Worm (Caenorhabditis elegans): ENCODE results near the gene W06G6.2.
"Not testable (repeated sequence)": the region's sequence is repeated elsewhere in the genome, so short reads cannot be mapped to it uniquely, and the experiment has no call there.

W06G6.2 gene

DNA sequence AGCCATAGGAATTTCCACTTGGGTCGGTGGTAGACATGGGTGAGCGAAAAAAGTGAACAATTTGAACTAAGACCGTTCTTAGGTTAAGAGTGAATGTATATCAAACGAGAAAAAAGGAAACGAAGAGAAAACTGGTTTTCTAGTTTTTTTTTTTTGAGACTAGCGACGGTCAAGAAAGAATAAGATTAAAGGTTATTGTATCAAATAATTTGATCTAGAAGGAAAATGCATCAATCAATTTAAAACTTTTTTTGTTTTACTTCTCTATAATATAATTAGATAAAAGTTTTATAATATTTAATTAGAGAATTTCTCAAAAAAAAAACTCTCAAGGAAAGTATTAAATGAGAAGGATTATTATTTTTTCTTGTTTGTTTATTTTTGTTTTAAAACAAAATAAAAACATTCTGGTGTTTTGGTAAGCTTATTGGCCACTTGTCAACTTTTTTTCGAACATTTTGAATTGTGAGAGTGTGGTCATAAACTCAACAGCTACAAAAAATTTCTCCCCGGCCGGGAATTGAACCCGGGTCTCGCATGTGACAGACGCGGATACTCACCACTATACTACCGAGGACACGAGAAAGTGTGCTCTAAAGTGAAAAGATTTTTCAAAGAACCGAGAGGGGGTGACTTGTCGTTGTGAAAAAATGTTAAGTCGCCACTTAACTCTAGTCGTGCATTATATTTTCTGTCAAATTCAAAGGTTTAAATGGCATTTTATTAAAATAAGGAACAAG lies 16.3 kb downstream of the W06G6.2 start, which contains the start of gene W06G6.17:
W06G6.17 (minus strand) TSS at position 51 of the 740 bp plus-strand sequence.
- no peak for TF ChIP-seq unc-62 (GFP tag; optimal IDR thresholded peaks at IDR 0.05)

DNA sequence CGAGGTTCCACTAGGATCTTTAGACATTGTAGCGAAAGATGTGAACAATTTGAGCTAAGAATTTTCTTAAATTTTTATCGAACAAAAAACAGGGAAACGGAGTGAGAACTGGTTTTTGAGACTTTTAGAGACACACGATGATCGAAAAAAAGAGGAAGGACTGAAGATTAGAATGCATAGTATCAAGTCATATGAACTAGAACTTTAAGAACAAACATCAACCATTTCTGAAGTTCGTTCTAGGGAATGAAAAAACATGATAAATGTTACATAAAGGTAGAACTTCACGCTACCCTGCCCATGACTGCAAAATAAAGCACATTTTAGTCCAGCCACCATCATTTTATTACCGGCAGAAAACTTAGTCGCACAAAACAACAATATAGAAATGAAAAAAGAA lies 17.3 kb downstream of the W06G6.2 start, which contains the start of gene W06G6.9:
W06G6.9 (minus strand) TSS at position 101 of the 400 bp plus-strand sequence.
- no peak for TF ChIP-seq unc-62 (GFP tag; optimal IDR thresholded peaks at IDR 0.05)

DNA sequence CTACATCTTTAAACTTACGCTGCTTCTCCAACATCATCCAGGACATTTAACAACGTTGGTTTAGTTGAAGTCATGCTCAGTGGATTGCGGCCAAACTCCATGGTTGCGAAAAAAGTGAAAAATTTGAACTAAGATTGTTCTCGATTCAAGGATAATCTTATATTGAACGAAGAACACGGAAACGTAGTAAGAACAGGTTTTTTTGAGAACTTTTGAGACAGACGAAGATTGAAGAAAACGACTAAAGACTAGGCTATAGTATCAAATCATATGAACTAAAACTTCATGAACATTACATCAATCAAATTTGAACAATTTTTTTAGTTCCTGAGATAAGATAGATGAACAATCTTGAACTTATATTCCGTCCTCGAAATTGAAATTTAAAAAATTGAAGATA lies 18.0 kb downstream of the W06G6.2 start, which contains the start of gene W06G6.10:
W06G6.10 (minus strand) TSS at position 101 of the 400 bp plus-strand sequence.
- TF ChIP-seq unc-62 (GFP tag; optimal IDR thresholded peaks at IDR 0.05) = no peak

DNA sequence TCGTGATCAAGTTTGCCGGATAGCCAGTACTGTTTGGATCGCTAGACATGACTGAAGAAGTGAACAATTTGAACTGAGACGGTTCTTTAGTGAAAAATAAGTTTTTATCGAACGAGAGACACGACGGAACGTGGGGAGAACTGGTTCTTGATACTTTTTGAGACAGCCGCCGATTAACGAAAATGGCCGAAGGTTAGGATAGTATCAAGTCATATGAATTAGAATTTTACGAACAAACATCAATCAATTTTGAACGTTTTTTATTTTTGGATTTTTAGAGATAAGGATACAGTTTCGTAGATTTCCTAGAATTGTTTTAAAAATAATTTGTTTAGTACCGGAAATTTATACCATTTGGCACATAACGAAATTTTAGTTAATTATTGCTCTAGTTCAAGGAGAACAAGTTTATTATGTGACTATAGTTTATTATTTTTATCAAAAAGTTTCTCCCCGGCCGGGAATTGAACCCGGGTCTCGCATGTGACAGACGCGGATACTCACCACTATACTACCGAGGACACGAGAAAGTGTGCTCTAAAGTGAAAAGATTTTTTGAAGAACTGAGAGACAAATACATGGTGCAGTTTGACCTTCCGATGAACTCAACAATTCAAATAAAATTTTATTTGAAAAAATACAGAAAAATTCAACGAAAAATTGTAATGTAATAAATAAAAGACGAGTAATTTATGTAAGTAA lies 19.4 kb downstream of the W06G6.2 start, which contains the start of gene W06G6.20:
W06G6.20 (minus strand) TSS at position 51 of the 702 bp plus-strand sequence.
- no peak for TF ChIP-seq unc-62 (GFP tag; optimal IDR thresholded peaks at IDR 0.05)

DNA sequence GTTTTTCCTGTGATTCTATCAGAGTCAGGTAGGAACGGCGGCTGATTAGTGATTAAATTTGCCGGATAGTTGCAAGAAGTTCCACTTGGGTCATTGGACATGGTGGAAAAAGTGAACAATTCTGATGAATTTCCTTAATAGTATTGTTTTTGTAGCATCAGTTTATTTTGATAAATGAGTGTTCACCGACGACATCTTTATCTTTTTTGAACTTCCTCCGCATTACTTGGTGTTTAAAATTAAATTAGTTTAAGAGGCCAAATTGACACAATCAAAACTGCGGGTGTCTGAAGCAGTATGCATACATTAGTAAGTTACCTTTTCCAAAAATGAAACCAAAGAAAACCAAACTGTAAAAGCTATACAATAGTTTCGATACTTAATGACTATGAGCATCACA lies 20.1 kb downstream of the W06G6.2 start, which contains the start of gene W06G6.11:
W06G6.11 (minus strand) TSS at position 101 of the 400 bp plus-strand sequence.
- TF ChIP-seq unc-62 (GFP tag; optimal IDR thresholded peaks at IDR 0.05) = not testable (repeated sequence)

DNA sequence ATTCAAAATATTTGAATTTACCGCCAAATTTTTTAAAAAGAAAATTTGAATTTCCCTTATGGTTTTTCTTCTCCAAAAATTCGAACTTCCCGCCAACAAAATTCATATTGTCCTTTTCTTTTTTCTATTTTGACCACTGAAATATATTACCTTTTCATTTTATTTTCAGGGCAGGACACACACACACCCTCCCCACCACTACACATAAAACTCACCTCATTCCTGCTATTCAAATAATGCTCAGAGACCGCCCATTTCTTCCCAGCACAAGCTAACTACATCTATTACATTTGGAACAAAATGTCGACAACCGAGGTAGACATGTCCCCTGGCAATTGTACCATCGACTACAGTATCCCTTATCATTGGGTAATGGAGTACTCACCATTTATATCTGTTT lies 25.2 kb downstream of the W06G6.2 start, which contains the start of gene W06G6.15:
W06G6.15 (plus strand) TSS at position 301 of the 400 bp plus-strand sequence.
- TF ChIP-seq unc-62 (GFP tag; optimal IDR thresholded peaks at IDR 0.05) = not testable (repeated sequence)

DNA sequence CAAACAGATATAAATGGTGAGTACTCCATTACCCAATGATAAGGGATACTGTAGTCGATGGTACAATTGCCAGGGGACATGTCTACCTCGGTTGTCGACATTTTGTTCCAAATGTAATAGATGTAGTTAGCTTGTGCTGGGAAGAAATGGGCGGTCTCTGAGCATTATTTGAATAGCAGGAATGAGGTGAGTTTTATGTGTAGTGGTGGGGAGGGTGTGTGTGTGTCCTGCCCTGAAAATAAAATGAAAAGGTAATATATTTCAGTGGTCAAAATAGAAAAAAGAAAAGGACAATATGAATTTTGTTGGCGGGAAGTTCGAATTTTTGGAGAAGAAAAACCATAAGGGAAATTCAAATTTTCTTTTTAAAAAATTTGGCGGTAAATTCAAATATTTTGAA lies 31.7 kb downstream of the W06G6.2 start, which contains the start of gene Y70C5B.2:
Y70C5B.2 (minus strand) TSS at position 101 of the 400 bp plus-strand sequence.
- TF ChIP-seq unc-62 (GFP tag; optimal IDR thresholded peaks at IDR 0.05) = not testable (repeated sequence)

DNA sequence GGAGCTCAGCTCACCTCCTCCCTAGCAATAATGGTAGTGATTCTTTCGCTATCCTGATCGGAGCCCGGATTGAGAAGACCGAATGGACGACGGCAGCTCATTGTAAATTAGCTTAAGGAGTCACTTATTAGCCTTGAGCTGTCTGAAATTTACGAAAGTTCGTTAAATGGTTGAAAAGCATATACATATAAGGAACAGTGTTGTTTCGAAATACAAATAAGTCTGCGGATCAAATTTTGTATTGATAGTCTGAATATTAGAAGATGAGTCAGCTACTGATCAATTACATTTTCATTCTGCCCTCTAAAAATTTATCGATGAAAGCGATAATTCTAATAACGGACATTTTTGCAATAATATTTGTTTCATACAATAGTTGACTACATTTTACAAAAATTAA lies 37.6 kb downstream of the W06G6.2 start, which contains the start of gene F14F8.14:
F14F8.14 (minus strand) TSS at position 101 of the 400 bp plus-strand sequence.
- TF ChIP-seq unc-62 (GFP tag; optimal IDR thresholded peaks at IDR 0.05) = no peak

DNA sequence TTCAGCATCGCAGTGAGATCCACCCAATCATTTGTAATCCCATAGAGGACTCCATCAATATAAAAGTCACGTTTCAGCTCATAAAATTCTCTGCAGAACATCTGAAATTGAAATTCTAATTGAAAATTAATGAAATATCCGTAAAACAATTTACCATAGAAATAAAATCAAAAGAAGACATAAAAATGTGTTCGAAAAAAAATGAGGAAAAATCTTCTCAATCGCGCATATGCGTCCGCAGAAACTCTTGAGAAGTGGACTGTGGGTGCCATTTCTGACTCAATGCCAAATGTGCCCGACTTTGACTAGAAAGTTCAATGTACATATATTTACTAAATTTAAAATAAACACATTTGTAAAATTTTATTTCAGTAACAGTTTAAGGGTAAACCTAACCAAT lies 39.4 kb downstream of the W06G6.2 start, which contains the start of gene F14F8.9:
F14F8.9 (minus strand) TSS at position 101 of the 400 bp plus-strand sequence.
- TF ChIP-seq unc-62 (GFP tag; optimal IDR thresholded peaks at IDR 0.05) = no peak

DNA sequence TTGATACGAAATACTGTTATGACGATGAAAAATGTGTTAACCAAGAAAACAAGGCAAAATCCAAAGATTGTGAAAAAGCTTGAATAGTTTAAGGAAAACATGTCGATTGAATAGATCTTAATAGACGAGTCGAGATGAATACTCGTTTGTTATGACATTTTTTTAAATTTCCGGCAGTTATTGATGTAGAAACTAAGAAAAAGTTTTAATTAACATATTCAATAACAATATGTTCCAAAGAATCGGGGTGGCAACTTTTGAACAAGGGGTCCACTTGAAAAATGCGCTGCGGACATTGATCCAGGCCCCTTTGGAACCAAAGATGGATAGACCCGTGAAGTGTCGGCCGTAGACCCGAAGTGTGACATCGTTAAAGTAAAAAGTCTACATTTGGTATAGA lies 42.1 kb downstream of the W06G6.2 start, which contains the start of gene str-61:
str-61 (minus strand) TSS at position 101 of the 400 bp plus-strand sequence.
- TF ChIP-seq unc-62 (GFP tag; optimal IDR thresholded peaks at IDR 0.05) = no peak

DNA sequence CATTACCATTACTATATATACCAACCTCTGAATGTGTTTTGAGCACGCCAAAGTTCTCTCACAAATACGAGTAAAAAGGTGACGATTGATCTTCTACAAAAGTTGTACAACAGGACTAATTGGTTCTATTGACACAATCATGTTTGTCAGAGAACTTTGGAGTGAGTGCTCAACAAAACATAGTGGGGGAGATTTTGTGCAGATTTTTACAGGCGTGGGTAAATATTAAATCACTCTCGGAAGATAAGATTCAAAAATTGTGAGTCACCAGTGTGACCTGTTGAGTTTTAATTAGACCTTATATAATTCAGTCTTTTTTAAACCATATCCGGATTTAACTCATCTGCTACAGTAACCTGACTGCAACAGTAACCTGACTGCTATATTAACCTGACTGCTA lies 43.1 kb downstream of the W06G6.2 start, which contains the start of gene F14F8.8:
F14F8.8 (minus strand) TSS at position 101 of the 400 bp plus-strand sequence.
- no peak for TF ChIP-seq unc-62 (GFP tag; optimal IDR thresholded peaks at IDR 0.05)

DNA sequence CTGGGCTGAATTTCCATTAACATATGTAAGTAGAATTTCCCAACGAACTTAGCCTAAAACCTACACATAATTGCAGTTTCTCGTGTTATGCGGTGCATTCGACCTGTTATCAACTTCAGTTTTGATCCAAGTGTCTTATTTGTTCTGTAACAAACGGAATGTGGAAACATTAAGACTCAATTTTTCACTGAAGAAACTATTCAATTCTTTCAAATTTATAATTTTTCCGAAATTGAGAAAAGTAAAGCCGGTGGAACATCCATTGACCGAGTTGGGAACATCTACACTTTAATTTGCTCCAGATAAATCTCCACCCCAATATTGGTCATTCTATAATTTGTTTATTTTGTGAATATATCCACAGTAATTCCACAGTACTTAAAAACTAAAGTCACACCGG lies 45.3 kb downstream of the W06G6.2 start:
- no peak for TF ChIP-seq unc-62 (GFP tag; optimal IDR thresholded peaks at IDR 0.05)

DNA sequence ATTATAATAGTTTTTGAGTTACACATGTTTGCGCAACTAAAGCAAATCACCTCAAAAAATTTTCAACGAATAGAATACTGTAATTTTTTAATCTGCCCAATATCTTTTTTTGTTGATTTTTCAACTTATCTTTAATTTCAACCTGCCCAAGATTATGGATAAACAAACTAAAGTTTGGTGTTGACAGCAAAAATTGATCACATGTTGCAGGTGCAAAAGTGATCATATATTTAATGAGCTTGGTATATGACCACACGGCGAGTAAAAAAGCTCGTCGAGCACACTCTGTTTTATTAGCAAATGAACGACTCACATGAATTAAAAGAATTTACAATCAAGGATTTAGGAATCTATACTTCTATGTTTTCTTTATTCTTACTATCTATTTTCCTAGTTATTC lies 46.5 kb downstream of the W06G6.2 start, which contains the start of gene srz-1:
srz-1 (plus strand) TSS at position 301 of the 400 bp plus-strand sequence.
- no peak for TF ChIP-seq unc-62 (GFP tag; optimal IDR thresholded peaks at IDR 0.05)

DNA sequence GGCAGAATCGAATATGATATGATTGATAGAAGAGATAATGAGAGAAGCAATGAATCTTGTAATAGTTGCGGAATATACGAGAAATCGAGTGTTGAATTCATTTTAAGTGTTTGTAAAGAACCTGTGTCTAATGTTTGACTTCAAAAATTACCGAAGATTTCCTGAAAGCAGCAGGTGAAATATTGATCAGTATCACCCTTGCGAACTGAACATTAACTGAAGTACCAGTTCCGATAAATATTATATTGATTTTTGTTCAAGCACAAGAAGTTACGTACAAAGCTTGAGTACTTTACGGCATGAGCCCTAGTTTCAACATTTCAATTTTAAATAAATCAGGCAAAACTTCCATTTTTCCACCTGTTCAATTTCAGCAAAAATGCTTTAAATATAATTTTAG lies 50.1 kb downstream of the W06G6.2 start, which contains the start of gene srz-103:
srz-103 (minus strand) TSS at position 101 of the 400 bp plus-strand sequence.
- no peak for TF ChIP-seq unc-62 (GFP tag; optimal IDR thresholded peaks at IDR 0.05)
